Worm (Caenorhabditis elegans): ENCODE data around the gene spe-42.

DNA sequence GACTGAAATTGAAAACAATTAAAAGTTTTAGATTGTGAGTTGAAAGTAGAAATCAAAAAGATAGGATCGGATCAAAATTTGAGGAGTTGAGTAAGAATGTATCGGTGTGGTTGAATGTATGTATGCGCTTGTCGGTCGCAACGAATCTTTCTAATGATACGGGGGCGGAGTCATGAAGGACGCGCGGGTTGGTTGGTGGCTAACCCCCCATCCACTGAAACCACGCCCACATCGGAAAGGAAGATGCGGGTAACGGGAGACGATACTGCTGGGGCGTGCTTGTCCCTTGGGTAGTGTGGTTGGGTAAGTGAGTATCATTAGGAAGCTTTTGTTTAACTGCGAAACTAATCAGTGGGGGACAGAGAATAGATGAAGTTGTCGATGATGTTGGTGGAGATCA is 31.4 kb downstream of the spe-42 start, which contains the start of gene ceh-32:
- no peak for TF ChIP-seq dpl-1 (GFP tag; optimal IDR thresholded peaks at IDR 0.05)
- TF ChIP-seq hlh-30 (tag; optimal IDR thresholded peaks at IDR 0.05; ENCODE audit: insufficient read depth): no peak
- no peak for TF ChIP-seq nhr-111 (GFP tag; optimal IDR thresholded peaks at IDR 0.05)
- TF ChIP-seq unc-130 (GFP tag; optimal IDR thresholded peaks at IDR 0.05): no peak
- no peak for TF ChIP-seq lir-3 (tag; optimal IDR thresholded peaks at IDR 0.05)
- no peak for TF ChIP-seq lin-29 (GFP tag; IDR thresholded peaks at IDR 0.05)
- no peak for TF ChIP-seq nhr-6 (tag; optimal IDR thresholded peaks at IDR 0.05)
- no peak for TF ChIP-seq ama-1 (optimal IDR thresholded peaks at IDR 0.05)
- no peak for TF ChIP-seq pqm-1 (tag; optimal IDR thresholded peaks at IDR 0.05)
- no peak for TF ChIP-seq jun-1 (tag; optimal IDR thresholded peaks at IDR 0.05)
- TF ChIP-seq ceh-28 (tag; optimal IDR thresholded peaks at IDR 0.05): no peak
- no peak for TF ChIP-seq skn-1 (tag; optimal IDR thresholded peaks at IDR 0.05)
- TF ChIP-seq zfp-3 (GFP tag; conservative IDR thresholded peaks at IDR 0.05): no peak
- TF ChIP-seq ZK546.5 (tag; optimal IDR thresholded peaks at IDR 0.05): no peak
